Fruit fly (Drosophila melanogaster) whole organism, wandering third instar larva: ENCODE data around the gene CG33500.
A peak's percentile ranks its signal among the peaks of the same experiment; 100 is the strongest.

Experiments used
- Abd-B ChIP-seq: fragments of >200 bp; optimal IDR thresholded peaks from 2 replicates; lab custom pipeline; 2017; ENCODE audit warnings: missing biosample characterization, missing genetic modification characterization
- CG32264 ChIP-seq: fragments of 200-800 bp; sonication (Bioruptor generic); optimal IDR thresholded peaks from 2 replicates; lab custom pipeline; 2016; ENCODE audit warnings: missing biosample characterization, missing genetic modification characterization
- CG9705 ChIP-seq: fragments of 200-800 bp; sonication (Bioruptor generic); optimal IDR thresholded peaks from 2 replicates; lab custom pipeline; 2018; ENCODE audit warnings: missing biosample characterization, mild to moderate bottlenecking, missing genetic modification characterization
- CrebA ChIP-seq: fragments of 200-800 bp; sonication (Bioruptor generic); optimal IDR thresholded peaks from 2 replicates; lab custom pipeline; 2016; ENCODE audit warnings: missing biosample characterization, mild to moderate bottlenecking, missing genetic modification characterization, borderline replicate concordance
- Dfd ChIP-seq: fragments of >200 bp; optimal IDR thresholded peaks from 2 replicates; lab custom pipeline; 2017; ENCODE audit warnings: missing biosample characterization, missing genetic modification characterization
- Dif ChIP-seq: fragments of 200-275, 200-300 bp; sonication (Bioruptor generic); optimal IDR thresholded peaks from 2 replicates; lab custom pipeline; 2018; ENCODE audit warnings: missing biosample characterization, missing genetic modification characterization; ENCODE audit not compliant: partially characterized antibody
- GATAd ChIP-seq: sonication (Bioruptor generic); optimal IDR thresholded peaks from 2 replicates; lab custom pipeline; 2016; ENCODE audit warnings: missing biosample characterization, missing genetic modification characterization
- HLH106 ChIP-seq: fragments of 200-800 bp; optimal IDR thresholded peaks from 3 replicates; lab custom pipeline; 2019; ENCODE audit warnings: missing biosample characterization, mild to moderate bottlenecking, missing genetic modification characterization, moderate library complexity
- Hnf4 ChIP-seq: fragments of 200-800 bp; sonication (Bioruptor generic); optimal IDR thresholded peaks from 2 replicates; lab custom pipeline; 2016; ENCODE audit warnings: missing biosample characterization, mild to moderate bottlenecking, missing genetic modification characterization
- Hr78 ChIP-seq: fragments of >200 bp; optimal IDR thresholded peaks from 2 replicates; lab custom pipeline; 2017; ENCODE audit warnings: missing biosample characterization, missing genetic modification characterization
- Hr83 ChIP-seq: fragments of 200-300 bp; sonication (Bioruptor generic); optimal IDR thresholded peaks from 2 replicates; lab custom pipeline; 2016; ENCODE audit warnings: missing biosample characterization, mild to moderate bottlenecking, missing genetic modification characterization, moderate library complexity; ENCODE audit not compliant: poor library complexity, severe bottlenecking
- Jra ChIP-seq: sonication (Bioruptor generic); optimal IDR thresholded peaks from 2 replicates; lab custom pipeline; 2016; ENCODE audit warnings: missing biosample characterization, missing genetic modification characterization
- Mio ChIP-seq: sonication (Bioruptor generic); optimal IDR thresholded peaks from 2 replicates; lab custom pipeline; 2016; ENCODE audit warnings: missing biosample characterization, missing genetic modification characterization
- Myc ChIP-seq: fragments of >200 bp; optimal IDR thresholded peaks from 2 replicates; lab custom pipeline; 2017
- N ChIP-seq: fragments of >200 bp; optimal IDR thresholded peaks from 2 replicates; lab custom pipeline; 2018; ENCODE audit warnings: missing biosample characterization, missing external identifiers, missing genetic modification characterization
- OdsH ChIP-seq: fragments of 200-800 bp; sonication (Bioruptor generic); optimal IDR thresholded peaks from 2 replicates; lab custom pipeline; 2016; ENCODE audit warnings: missing biosample characterization, mild to moderate bottlenecking, missing genetic modification characterization
- Rel ChIP-seq, 2 experiments: fragments of 200-800 bp; sonication (Bioruptor generic) in 1 of 2; optimal IDR thresholded peaks; 2 replicates in 1 of 2; 3 replicates in 1 of 2; lab custom pipeline; 2016 to 2019; ENCODE audit warnings: mild to moderate bottlenecking in 2 of 2, missing biosample characterization in 2 of 2, missing genetic modification characterization in 2 of 2, moderate library complexity in 1 of 2
- Sp1 ChIP-seq: fragments of 200-800 bp; sonication (Bioruptor generic); optimal IDR thresholded peaks from 3 replicates; lab custom pipeline; 2019; ENCODE audit warnings: missing biosample characterization, mild to moderate bottlenecking, missing genetic modification characterization, moderate library complexity
- Vsx2 ChIP-seq: fragments of 200-300, 225-300 bp; sonication (Bioruptor generic); optimal IDR thresholded peaks from 2 replicates; lab custom pipeline; 2018; ENCODE audit warnings: missing biosample characterization, missing genetic modification characterization; ENCODE audit not compliant: partially characterized antibody
- br ChIP-seq: fragments of 200-800 bp; sonication (Bioruptor generic); optimal IDR thresholded peaks from 2 replicates; lab custom pipeline; 2016; ENCODE audit warnings: missing biosample characterization, missing genetic modification characterization
- brk ChIP-seq: fragments of 200-800 bp; sonication (Bioruptor generic); optimal IDR thresholded peaks from 2 replicates; lab custom pipeline; 2016; ENCODE audit warnings: missing biosample characterization, mild to moderate bottlenecking, missing genetic modification characterization
- dl ChIP-seq, 2 experiments: fragments of 175-275, 200-275 bp in 1 of 2; fragments of 200-275 bp in 1 of 2; sonication (Bioruptor generic); optimal IDR thresholded peaks; lab custom pipeline; 2018; ENCODE audit warnings: mild to moderate bottlenecking in 2 of 2, missing biosample characterization in 2 of 2, missing genetic modification characterization in 2 of 2, moderate library complexity in 2 of 2; ENCODE audit not compliant: partially characterized antibody in 2 of 2, insufficient read depth in 1 of 2
- dmrt93B ChIP-seq: fragments of 200-800 bp; sonication (Bioruptor generic); optimal IDR thresholded peaks from 2 replicates; lab custom pipeline; 2018; ENCODE audit warnings: missing biosample characterization, mild to moderate bottlenecking, missing genetic modification characterization
- dsf ChIP-seq: sonication (Bioruptor generic); optimal IDR thresholded peaks from 2 replicates; lab custom pipeline; 2016; ENCODE audit warnings: missing biosample characterization, missing genetic modification characterization, borderline replicate concordance
- ey ChIP-seq: fragments of 200-800 bp; sonication (Bioruptor generic); optimal IDR thresholded peaks from 2 replicates; lab custom pipeline; 2016; ENCODE audit warnings: missing biosample characterization, missing genetic modification characterization
- foxo ChIP-seq, 2 experiments: fragments of 200-800 bp; sonication (Bioruptor generic); optimal IDR thresholded peaks; 2 replicates in 1 of 2; 3 replicates in 1 of 2; lab custom pipeline; 2016 to 2017; ENCODE audit warnings: missing biosample characterization in 2 of 2, missing genetic modification characterization in 2 of 2
- fru ChIP-seq: fragments of 200-800 bp; sonication (Bioruptor generic); optimal IDR thresholded peaks from 3 replicates; lab custom pipeline; 2016; ENCODE audit warnings: missing biosample characterization, mild to moderate bottlenecking, missing genetic modification characterization
- h ChIP-seq: fragments of 200-800 bp; sonication (Bioruptor generic); optimal IDR thresholded peaks from 3 replicates; lab custom pipeline; 2016; ENCODE audit warnings: missing biosample characterization, mild to moderate bottlenecking, missing genetic modification characterization
- jim ChIP-seq: fragments of 175-275, 200-325 bp; sonication (Bioruptor generic); optimal IDR thresholded peaks from 2 replicates; lab custom pipeline; 2016; ENCODE audit warnings: missing biosample characterization, mild to moderate bottlenecking, missing genetic modification characterization
- lola ChIP-seq: fragments of >200 bp; optimal IDR thresholded peaks from 2 replicates; lab custom pipeline; 2017; ENCODE audit warnings: missing biosample characterization, missing genetic modification characterization
- pan ChIP-seq: fragments of >200 bp; optimal IDR thresholded peaks from 2 replicates; lab custom pipeline; 2017
- psq ChIP-seq: fragments of 200-800 bp; sonication (Bioruptor generic); optimal IDR thresholded peaks from 3 replicates; lab custom pipeline; 2017; ENCODE audit warnings: missing biosample characterization, mild to moderate bottlenecking, missing genetic modification characterization, moderate library complexity
- rgr ChIP-seq: fragments of 200-800 bp; sonication (Bioruptor generic); optimal IDR thresholded peaks from 3 replicates; lab custom pipeline; 2016; ENCODE audit warnings: missing biosample characterization, mild to moderate bottlenecking, missing genetic modification characterization
- sage ChIP-seq: fragments of 200-800 bp; sonication (Bioruptor generic); optimal IDR thresholded peaks from 2 replicates; lab custom pipeline; 2016; ENCODE audit warnings: missing biosample characterization, mild to moderate bottlenecking, missing genetic modification characterization
- sv ChIP-seq: fragments of 200-800 bp; sonication (Bioruptor generic); optimal IDR thresholded peaks from 3 replicates; lab custom pipeline; 2016; ENCODE audit warnings: missing biosample characterization, missing genetic modification characterization
- tai ChIP-seq: sonication (Bioruptor generic); optimal IDR thresholded peaks from 2 replicates; lab custom pipeline; 2016; ENCODE audit warnings: missing biosample characterization, missing genetic modification characterization
- usp ChIP-seq: fragments of >200 bp; optimal IDR thresholded peaks from 2 replicates; lab custom pipeline; 2017; ENCODE audit warnings: missing biosample characterization, missing genetic modification characterization
- woc ChIP-seq: sonication (Bioruptor generic); optimal IDR thresholded peaks from 2 replicates; lab custom pipeline; 2016; ENCODE audit warnings: missing biosample characterization, mild to moderate bottlenecking, missing genetic modification characterization

The CG33500 gene

DNA sequence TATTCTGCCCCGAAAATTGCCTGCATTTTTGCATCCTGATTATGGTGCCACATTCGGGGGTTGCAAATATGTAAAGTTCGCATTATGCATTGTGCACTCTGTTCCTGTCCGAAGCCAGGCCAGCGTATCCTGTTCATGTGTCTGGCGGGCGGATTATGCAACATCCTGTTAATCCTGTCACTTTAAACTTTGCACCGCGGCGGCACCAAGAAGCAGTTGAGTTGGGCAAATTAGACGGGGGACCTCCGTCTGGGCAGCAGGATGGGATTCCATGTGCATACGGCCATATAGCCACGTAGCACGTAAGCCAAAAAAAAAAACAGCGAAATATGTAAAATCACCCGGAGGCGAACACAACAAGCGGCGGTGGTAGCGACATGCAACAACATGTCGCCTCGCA lies 18.9 kb upstream of the CG33500 start:
- TF ChIP-seq Dfd, result no peak
- no peak for TF ChIP-seq GATAd (GFP tag; lab: Kevin White, UChicago)
- TF ChIP-seq jim (GFP tag; lab: Kevin White, UChicago), result no peak
- TF ChIP-seq sv (GFP tag; lab: Kevin White, UChicago), result no peak
- TF ChIP-seq brk, result no peak
- TF ChIP-seq Hr78 (GFP tag; lab: Kevin White, UChicago), result no peak
- TF ChIP-seq Jra (GFP tag; lab: Kevin White, UChicago), result no peak
- no peak for TF ChIP-seq dl (GFP tag; optimal IDR thresholded peaks at IDR 0.05; lab: Kevin White, UChicago; ENCODE audit: insufficient read depth in 1 of 2, partially characterized antibody in 2 of 2)
- TF ChIP-seq fru (GFP tag; lab: Kevin White, UChicago), result no peak
- TF ChIP-seq CrebA (GFP tag; lab: Kevin White, UChicago), result no peak
- TF ChIP-seq Mio (GFP tag; lab: Kevin White, UChicago), result no peak
- no peak for TF ChIP-seq ey (GFP tag; lab: Kevin White, UChicago)

DNA sequence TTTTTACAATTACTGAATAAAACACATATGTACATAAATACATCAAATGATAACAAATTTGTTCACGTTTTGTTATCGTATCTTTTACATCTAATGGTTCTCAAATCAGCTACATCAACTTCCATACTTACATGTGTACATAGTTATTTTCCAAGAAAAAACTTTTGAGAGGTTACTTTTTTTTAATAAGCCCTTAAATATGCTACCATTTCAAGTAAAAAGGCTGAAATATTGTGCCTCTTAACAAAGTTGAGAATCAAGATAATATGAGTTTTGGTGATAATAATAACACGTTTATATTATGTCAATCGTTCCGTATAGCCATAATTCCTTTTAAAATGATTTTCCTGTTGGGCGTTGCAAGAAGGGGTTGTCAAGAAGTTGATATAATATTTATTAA lies 17.9 kb upstream of the CG33500 start:
- TF ChIP-seq Abd-B (no peak), sv (GFP tag; lab: Kevin White, UChicago) (no peak), br (GFP tag; lab: Kevin White, UChicago) (no peak), CG32264 (GFP tag; lab: Kevin White, UChicago) (no peak), tai (GFP tag; lab: Kevin White, UChicago) (peak; percentile 11), lola (GFP tag; lab: Kevin White, UChicago) (no peak)

DNA sequence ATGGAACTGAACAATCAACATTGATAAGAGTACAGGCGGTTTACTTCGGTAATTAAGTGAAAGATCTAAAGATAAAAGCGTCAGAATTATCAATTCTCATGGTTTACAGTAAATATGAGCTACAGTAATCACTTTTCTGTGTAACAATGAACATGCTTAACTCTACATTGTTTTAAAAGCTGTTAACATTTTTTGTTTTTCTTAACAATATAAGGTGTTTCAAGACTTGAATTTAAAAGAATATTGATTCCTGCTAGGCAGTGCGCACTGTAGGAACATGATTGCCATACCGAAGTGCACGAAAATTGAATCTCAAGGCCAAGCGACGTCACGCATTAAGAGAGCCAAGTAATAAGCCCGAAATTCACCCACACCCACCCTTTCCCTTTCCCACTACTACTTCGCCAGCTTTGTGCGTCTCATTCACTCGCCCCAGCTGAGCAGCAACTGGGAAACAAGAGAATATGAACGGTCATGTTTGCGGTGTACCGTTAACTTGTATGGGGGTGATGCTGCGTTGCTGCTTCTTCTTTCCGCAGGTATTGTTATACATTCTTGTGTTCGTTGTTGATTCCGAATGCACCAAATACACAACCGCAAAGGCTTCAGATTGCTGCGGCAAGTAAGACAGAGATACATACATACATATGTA lies 17.1 kb upstream of the CG33500 start:
- TF ChIP-seq Sp1 (GFP tag; lab: Kevin White, UChicago) (peak; percentile 85), h (GFP tag; lab: Kevin White, UChicago) (peak; percentile 95), Hr78 (GFP tag; lab: Kevin White, UChicago) (no peak), psq (GFP tag; lab: Kevin White, UChicago) (peak; percentile 80), sv (GFP tag; lab: Kevin White, UChicago) (no peak), br (GFP tag; lab: Kevin White, UChicago) (peak; percentile 89), CrebA (GFP tag; lab: Kevin White, UChicago) (peak; percentile 18), Abd-B (no peak), Dif (GFP tag; lab: Kevin White, UChicago) (no peak), dmrt93B (peak; percentile 71), GATAd (GFP tag; lab: Kevin White, UChicago) (no peak), Myc (lab: Kevin White, UChicago) (no peak), usp (GFP tag; lab: Kevin White, UChicago) (no peak), OdsH (GFP tag; lab: Kevin White, UChicago) (peak; percentile 92), rgr (GFP tag; lab: Kevin White, UChicago) (peak; percentile 94), jim (GFP tag; lab: Kevin White, UChicago) (no peak), Vsx2 (GFP tag; lab: Kevin White, UChicago) (no peak), tai (GFP tag; lab: Kevin White, UChicago) (peak; percentile 78), Hnf4 (GFP tag; lab: Kevin White, UChicago) (peak; percentile 93), Rel (GFP tag; optimal IDR thresholded peaks at IDR 0.05; lab: Kevin White, UChicago) (no peak), Rel (tag; optimal IDR thresholded peaks at IDR 0.05; lab: Kevin White, UChicago) (peak; percentile 73), woc (GFP tag; lab: Kevin White, UChicago) (peak; percentile 76), brk (peak; percentile 83), lola (GFP tag; lab: Kevin White, UChicago) (no peak), Jra (GFP tag; lab: Kevin White, UChicago) (peak; percentile 64), CG32264 (GFP tag; lab: Kevin White, UChicago) (peak; percentile 75), dl (GFP tag; optimal IDR thresholded peaks at IDR 0.05; lab: Kevin White, UChicago; ENCODE audit: insufficient read depth in 1 of 2, partially characterized antibody in 2 of 2) (no peak), dsf (GFP tag; lab: Kevin White, UChicago) (no peak), foxo (GFP tag; optimal IDR thresholded peaks at IDR 0.05; lab: Kevin White, UChicago) (peak in 1 of 2 experiments; percentile 94), Dfd (no peak), HLH106 (tag; lab: Kevin White, UChicago) (peak; percentile 92), fru (GFP tag; lab: Kevin White, UChicago) (peak; percentile 94), CG9705 (GFP tag; lab: Kevin White, UChicago) (peak; percentile 73), sage (GFP tag; lab: Kevin White, UChicago) (peak; percentile 38), ey (GFP tag; lab: Kevin White, UChicago) (peak; percentile 93), Hr83 (GFP tag; lab: Kevin White, UChicago) (peak; percentile 45), Mio (GFP tag; lab: Kevin White, UChicago) (peak; percentile 13), pan (lab: Kevin White, UChicago) (no peak), N (GFP tag; lab: Kevin White, UChicago) (no peak)
